Worm (Caenorhabditis elegans) whole organism, L4 larva: ENCODE measurements around the gene str-84.

Experiments
- F37D6.2 ChIP-seq: sonication (generic microtip); optimal IDR thresholded peaks from 2 replicates; lab custom pipeline; 2016; ENCODE audit warnings: mild to moderate bottlenecking, missing genetic modification characterization, missing compliant biosample characterization
- F49E8.2 ChIP-seq: sonication (generic microtip); optimal IDR thresholded peaks from 2 replicates; lab custom pipeline; 2016; ENCODE audit warnings: missing compliant biosample characterization, mild to moderate bottlenecking, missing genetic modification characterization, borderline replicate concordance
- T26A8.4 ChIP-seq: fragments of 200-800 bp; sonication (Bioruptor generic); IDR thresholded peaks from 2 replicates; pipeline ENCODE4 v1.3.6; 2022; ENCODE audit warnings: missing genetic modification characterization, missing compliant biosample characterization
- Y105C5A.15 ChIP-seq: fragments of 200-800 bp; sonication (Bioruptor generic); IDR thresholded peaks from 2 replicates; pipeline ENCODE4 v1.3.6; 2022; ENCODE audit warnings: missing genetic modification characterization, missing compliant biosample characterization
- Y75B8A.6 ChIP-seq: fragments of 200-800 bp; sonication (Bioruptor generic); IDR thresholded peaks from 2 replicates; pipeline ENCODE4 v1.3.6; 2022; ENCODE audit warnings: missing genetic modification reagents, missing genetic modification characterization, missing compliant biosample characterization
- ZK337.2 ChIP-seq: fragments of 200-800 bp; sonication (Bioruptor generic); IDR thresholded peaks from 2 replicates; pipeline ENCODE4 v1.3.6; 2022; ENCODE audit warnings: missing genetic modification reagents, missing genetic modification characterization, missing compliant biosample characterization
- aha-1 ChIP-seq: fragments of 150-350 bp; peaks from one replicate; lab custom pipeline; 2014; ENCODE audit warnings: missing biosample characterization, missing genetic modification characterization
- attf-4 ChIP-seq: sonication (generic microtip); optimal IDR thresholded peaks from 3 replicates; lab custom pipeline; 2017; ENCODE audit warnings: missing biosample characterization, missing genetic modification characterization
- ceh-62 ChIP-seq: sonication (generic microtip); optimal IDR thresholded peaks from 2 replicates; lab custom pipeline; 2017; ENCODE audit warnings: missing biosample characterization, missing genetic modification characterization
- ctbp-1 ChIP-seq: fragments of 200-800 bp; sonication (Bioruptor generic); IDR thresholded peaks from 2 replicates; pipeline ENCODE4 v1.3.6; 2022; ENCODE audit warnings: missing genetic modification reagents, missing genetic modification characterization, missing compliant biosample characterization
- daf-16 ChIP-seq, 3 experiments: sonication (generic microtip); optimal IDR thresholded peaks; 2 replicates each; lab custom pipeline; 2016 to 2017; ENCODE audit warnings: missing genetic modification characterization in 3 of 3, missing genetic modification reagents in 3 of 3, mild to moderate bottlenecking in 2 of 3, missing compliant biosample characterization in 2 of 3, missing biosample characterization in 1 of 3, moderate library complexity in 1 of 3
- daf-8 ChIP-seq: fragments of 200-800 bp; sonication (Bioruptor generic); IDR thresholded peaks from 2 replicates; pipeline ENCODE4 v1.3.6; 2022; ENCODE audit warnings: missing genetic modification characterization, missing compliant biosample characterization
- dpl-1 ChIP-seq: fragments of 150-350 bp; optimal IDR thresholded peaks from 2 replicates; lab custom pipeline; 2014; ENCODE audit warnings: missing biosample characterization, missing genetic modification reagents, missing genetic modification characterization
- dve-1 ChIP-seq: sonication (generic microtip); optimal IDR thresholded peaks from 2 replicates; lab custom pipeline; 2017; ENCODE audit warnings: antibody characterized with exemption, mild to moderate bottlenecking, missing genetic modification characterization, missing compliant biosample characterization; ENCODE audit not compliant: insufficient read depth
- egl-27 ChIP-seq: sonication (generic microtip); optimal IDR thresholded peaks from 3 replicates; lab custom pipeline; 2017; ENCODE audit warnings: missing biosample characterization, missing genetic modification reagents, missing genetic modification characterization
- gei-8 ChIP-seq: fragments of 200-800 bp; sonication (Bioruptor generic); optimal IDR thresholded peaks from 2 replicates; lab custom pipeline; 2018; ENCODE audit warnings: mild to moderate bottlenecking, missing genetic modification characterization, missing compliant biosample characterization
- hlh-30 ChIP-seq: sonication (generic microtip); optimal IDR thresholded peaks from 2 replicates; lab custom pipeline; 2017; ENCODE audit warnings: antibody characterized with exemption, mild to moderate bottlenecking, missing genetic modification characterization, missing compliant biosample characterization; ENCODE audit not compliant: insufficient read depth
- lin-15B ChIP-seq: fragments of 150-350 bp; sonication (generic microtip); optimal IDR thresholded peaks from 3 replicates; lab custom pipeline; 2014; ENCODE audit warnings: missing biosample characterization, missing genetic modification characterization
- lin-29 ChIP-seq: fragments of 200-800 bp; sonication (Bioruptor generic); IDR thresholded peaks from 2 replicates; pipeline ENCODE4 v1.3.6; 2022; ENCODE audit warnings: missing genetic modification reagents, missing genetic modification characterization, missing compliant biosample characterization
- lir-3 ChIP-seq: sonication (generic microtip); optimal IDR thresholded peaks from 2 replicates; lab custom pipeline; 2016; ENCODE audit warnings: mild to moderate bottlenecking, missing genetic modification characterization, missing compliant biosample characterization
- lsy-2 ChIP-seq, 2 experiments: fragments of 150-350 bp in 1 of 2; sonication (generic microtip) in 1 of 2; optimal IDR thresholded peaks; 2 replicates each; lab custom pipeline; 2014 to 2017; ENCODE audit warnings: missing biosample characterization in 2 of 2, missing genetic modification characterization in 2 of 2
- madf-5 ChIP-seq, 2 experiments: fragments of 200-800 bp; sonication (Bioruptor generic); IDR thresholded peaks; 2 replicates each; pipeline ENCODE4 v1.3.6; 2022; ENCODE audit warnings: missing compliant biosample characterization in 2 of 2, missing genetic modification characterization in 2 of 2
- madf-9 ChIP-seq: fragments of 200-800 bp; sonication (Bioruptor generic); conservative IDR thresholded peaks from 2 replicates; pipeline ENCODE4 v1.3.6; 2022; ENCODE audit warnings: missing genetic modification reagents, missing genetic modification characterization, missing compliant biosample characterization
- mdl-1 ChIP-seq, 2 experiments: fragments of 150-350 bp in 1 of 2; sonication (generic microtip) in 1 of 2; optimal IDR thresholded peaks; 2 replicates each; lab custom pipeline; 2014 to 2017; ENCODE audit warnings: missing biosample characterization in 2 of 2, missing genetic modification characterization in 2 of 2
- nhr-10 ChIP-seq: fragments of 150-350 bp; optimal IDR thresholded peaks from 2 replicates; lab custom pipeline; 2014; ENCODE audit warnings: missing biosample characterization, missing genetic modification characterization
- nhr-102 ChIP-seq: sonication (generic microtip); optimal IDR thresholded peaks from 2 replicates; lab custom pipeline; 2016; ENCODE audit warnings: mild to moderate bottlenecking, missing genetic modification characterization, moderate library complexity, missing compliant biosample characterization
- nhr-11 ChIP-seq: fragments of 150-350 bp; optimal IDR thresholded peaks from 2 replicates; lab custom pipeline; 2014; ENCODE audit warnings: missing biosample characterization, missing genetic modification characterization
- nhr-41 ChIP-seq: fragments of 200-800 bp; sonication (Bioruptor generic); IDR thresholded peaks from 2 replicates; pipeline ENCODE4 v1.3.6; 2022; ENCODE audit warnings: missing genetic modification reagents, missing genetic modification characterization, missing compliant biosample characterization
- nhr-42 ChIP-seq: fragments of 200-800 bp; sonication (Bioruptor generic); IDR thresholded peaks from 2 replicates; pipeline ENCODE4 v1.3.6; 2022; ENCODE audit warnings: missing genetic modification characterization, missing compliant biosample characterization
- nhr-76 ChIP-seq: fragments of 150-350 bp; optimal IDR thresholded peaks from 2 replicates; lab custom pipeline; 2014; ENCODE audit warnings: missing biosample characterization, missing genetic modification characterization
- php-3 ChIP-seq: fragments of 200-800 bp; sonication (Bioruptor generic); IDR thresholded peaks from 2 replicates; pipeline ENCODE4 v1.3.6; 2022; ENCODE audit warnings: missing genetic modification reagents, missing genetic modification characterization, missing compliant biosample characterization
- rbr-2 ChIP-seq: sonication (generic microtip); optimal IDR thresholded peaks from 2 replicates; lab custom pipeline; 2016; ENCODE audit warnings: missing genotype, missing genetic modification characterization, missing compliant biosample characterization
- skn-1 ChIP-seq: fragments of 150-350 bp; optimal IDR thresholded peaks from 2 replicates; lab custom pipeline; 2014; ENCODE audit warnings: missing biosample characterization, missing genetic modification characterization
- unc-39 ChIP-seq: sonication (generic microtip); optimal IDR thresholded peaks from 2 replicates; lab custom pipeline; 2017; ENCODE audit warnings: missing biosample characterization, missing genetic modification characterization
- unc-62 ChIP-seq, 3 experiments: fragments of 150-350 bp in 1 of 3; sonication (generic microtip); optimal IDR thresholded peaks in 2 of 3; peaks in 1 of 3; 1 replicate in 1 of 3; 2 replicates in 2 of 3; lab custom pipeline; 2014 to 2017; ENCODE audit warnings: missing biosample characterization in 3 of 3, missing genetic modification characterization in 3 of 3, missing genetic modification reagents in 3 of 3, missing genotype in 1 of 3
- zag-1 ChIP-seq: fragments of 150-350 bp; optimal IDR thresholded peaks from 2 replicates; lab custom pipeline; 2014; ENCODE audit warnings: missing biosample characterization, missing genetic modification characterization
- zip-11 ChIP-seq: fragments of 200-800 bp; sonication (Bioruptor generic); IDR thresholded peaks from 2 replicates; pipeline ENCODE4 v1.3.6; 2022; ENCODE audit warnings: missing genetic modification characterization, missing compliant biosample characterization

The str-84 gene

DNA sequence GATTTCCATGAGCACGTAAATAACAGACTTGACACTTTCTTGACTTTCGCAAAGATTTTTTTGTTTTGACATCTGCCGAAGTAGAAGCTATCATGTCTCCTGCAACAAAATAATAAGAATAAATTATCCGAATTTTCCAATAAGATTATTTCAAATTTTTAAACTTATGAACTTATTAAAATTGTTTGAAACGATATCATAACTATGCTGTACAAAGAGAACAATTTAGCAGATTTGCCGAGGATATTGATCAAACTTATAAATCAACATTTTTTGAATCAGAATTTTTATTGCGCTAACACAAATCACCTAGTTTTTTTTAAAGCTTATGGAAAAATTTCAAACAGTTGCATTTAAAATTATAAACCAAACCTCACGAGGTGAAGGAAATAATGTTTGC is 8.5 kb downstream of the str-84 start, which contains the start of gene nhr-195:
nhr-195 (minus strand) TSS at position 101 of the 400 bp plus-strand sequence.
- no peak for TF ChIP-seq attf-4 (tag; lab: Kevin White, UChicago)
- TF ChIP-seq gei-8 (GFP tag; lab: Kevin White, UChicago): no peak
- TF ChIP-seq lin-29 (GFP tag; lab: Robert Waterston, UW): no peak
- no peak for TF ChIP-seq ctbp-1 (GFP tag; lab: Robert Waterston, UW)
- TF ChIP-seq skn-1 (tag; lab: Kevin White, UChicago): no peak
- no peak for TF ChIP-seq dpl-1 (GFP tag; lab: Kevin White, UChicago)
- no peak for TF ChIP-seq rbr-2 (tag; lab: Kevin White, UChicago)
- TF ChIP-seq Y105C5A.15 (GFP tag; lab: Robert Waterston, UW): no peak
- TF ChIP-seq nhr-41: no peak
- TF ChIP-seq mdl-1 (tag; optimal IDR thresholded peaks at IDR 0.05; lab: Kevin White, UChicago): no peak
- TF ChIP-seq egl-27 (tag; lab: Kevin White, UChicago): no peak
- no peak for TF ChIP-seq lir-3 (tag; lab: Kevin White, UChicago)
- no peak for TF ChIP-seq ceh-62 (tag; lab: Kevin White, UChicago)
- TF ChIP-seq ZK337.2 (GFP tag; lab: Robert Waterston, UW): no peak

DNA sequence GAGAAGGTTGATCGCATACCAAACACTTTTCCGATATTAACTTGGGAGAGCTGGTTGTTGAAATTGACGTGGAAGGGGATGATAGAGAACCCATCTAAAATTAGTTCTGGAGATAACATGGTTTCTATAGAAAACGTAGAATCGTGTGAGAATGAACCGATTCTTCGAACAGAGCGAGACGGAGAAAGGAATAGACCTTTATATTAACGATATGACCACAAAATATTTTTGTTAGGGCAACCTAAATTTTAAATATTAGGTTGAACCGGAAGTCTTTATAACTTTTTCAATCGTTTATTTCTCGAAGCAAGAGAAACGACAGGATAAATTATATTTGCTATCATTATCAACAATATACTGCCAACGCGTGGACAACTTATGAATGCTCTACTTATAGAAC is 14.7 kb downstream of the str-84 start, which contains the start of gene nhr-219:
nhr-219 (minus strand) TSS at position 101 of the 400 bp plus-strand sequence.
- TF ChIP-seq T26A8.4 (no peak), dve-1 (tag; lab: Kevin White, UChicago) (no peak), unc-62 (GFP tag; optimal IDR thresholded peaks at IDR 0.05 in 1 of 2; lab: Kevin White, UChicago) (peak in 1 of 2 experiments; percentile 28), unc-62 (tag; optimal IDR thresholded peaks at IDR 0.05; lab: Kevin White, UChicago) (no peak)

DNA sequence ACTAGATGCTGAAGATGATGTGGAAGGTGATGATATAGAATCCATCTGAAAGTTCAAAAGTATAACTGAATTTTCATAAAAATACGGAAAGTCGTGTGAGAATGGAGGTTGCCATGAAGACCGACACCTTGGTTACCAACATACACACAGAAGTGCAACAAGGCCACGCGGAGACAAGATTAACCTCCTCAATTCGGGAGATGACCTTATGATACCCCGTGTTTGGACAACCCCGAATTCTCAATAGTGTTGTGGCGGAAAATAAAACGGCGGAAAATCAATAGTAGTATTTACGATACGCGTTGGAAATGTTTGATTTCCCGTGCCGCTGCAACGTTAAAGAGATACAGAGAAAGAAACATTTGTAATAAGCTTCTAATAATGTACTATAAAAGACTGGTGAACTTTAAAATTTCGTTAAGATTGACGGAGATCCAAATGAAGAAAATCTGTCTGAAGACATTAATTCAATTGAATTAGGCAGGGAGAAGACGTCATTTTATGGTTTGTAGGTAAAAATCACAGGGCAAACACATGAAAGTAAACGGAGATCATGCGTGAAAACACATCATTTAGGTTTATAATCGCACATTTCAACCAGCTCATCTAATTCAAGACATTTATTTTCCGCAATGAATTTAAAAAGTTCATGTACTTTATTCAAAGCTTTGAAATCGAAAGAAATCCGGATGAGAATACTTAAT is 16.5 kb downstream of the str-84 start, which contains the start of gene nhr-44:
nhr-44 (minus strand) TSS at position 51 of the 704 bp plus-strand sequence.
- TF ChIP-seq F49E8.2 (tag; lab: Kevin White, UChicago): no peak
- TF ChIP-seq aha-1 (tag; lab: Kevin White, UChicago): peak; percentile 76
- TF ChIP-seq Y105C5A.15 (GFP tag; lab: Robert Waterston, UW): no peak
- TF ChIP-seq nhr-41: no peak
- no peak for TF ChIP-seq F37D6.2 (tag; lab: Kevin White, UChicago)
- TF ChIP-seq unc-39 (tag; lab: Kevin White, UChicago): no peak
- TF ChIP-seq mdl-1 (tag; optimal IDR thresholded peaks at IDR 0.05; lab: Kevin White, UChicago): no peak
- TF ChIP-seq zag-1 (tag; lab: Kevin White, UChicago): no peak
- TF ChIP-seq nhr-102 (tag; lab: Kevin White, UChicago): no peak
- no peak for TF ChIP-seq rbr-2 (tag; lab: Kevin White, UChicago)
- TF ChIP-seq madf-5 (GFP tag; IDR thresholded peaks at IDR 0.05; lab: Robert Waterston, UW): no peak
- no peak for TF ChIP-seq daf-16 (GFP tag; optimal IDR thresholded peaks at IDR 0.05; lab: Kevin White, UChicago)
- TF ChIP-seq daf-16 (tag; optimal IDR thresholded peaks at IDR 0.05; lab: Kevin White, UChicago): peak; percentile 8
- no peak for TF ChIP-seq Y75B8A.6 (GFP tag; lab: Robert Waterston, UW)
- no peak for TF ChIP-seq nhr-42 (GFP tag; lab: Robert Waterston, UW)
- TF ChIP-seq nhr-76 (tag; lab: Kevin White, UChicago): no peak
- no peak for TF ChIP-seq nhr-10 (tag; lab: Kevin White, UChicago)
- no peak for TF ChIP-seq madf-9 (GFP tag; lab: Robert Waterston, UW)
- no peak for TF ChIP-seq php-3 (GFP tag; lab: Robert Waterston, UW)
- TF ChIP-seq lsy-2 (tag; optimal IDR thresholded peaks at IDR 0.05; lab: Kevin White, UChicago): no peak
- TF ChIP-seq nhr-11 (tag; lab: Kevin White, UChicago): no peak
- TF ChIP-seq lin-15B (tag; lab: Kevin White, UChicago): no peak
- TF ChIP-seq hlh-30: peak; percentile 46
- TF ChIP-seq zip-11 (GFP tag; lab: Robert Waterston, UW): no peak
- no peak for TF ChIP-seq daf-8 (GFP tag; lab: Robert Waterston, UW)
